Fruit fly (Drosophila melanogaster): ENCODE results near the gene CG14708.

CG14708 gene

DNA sequence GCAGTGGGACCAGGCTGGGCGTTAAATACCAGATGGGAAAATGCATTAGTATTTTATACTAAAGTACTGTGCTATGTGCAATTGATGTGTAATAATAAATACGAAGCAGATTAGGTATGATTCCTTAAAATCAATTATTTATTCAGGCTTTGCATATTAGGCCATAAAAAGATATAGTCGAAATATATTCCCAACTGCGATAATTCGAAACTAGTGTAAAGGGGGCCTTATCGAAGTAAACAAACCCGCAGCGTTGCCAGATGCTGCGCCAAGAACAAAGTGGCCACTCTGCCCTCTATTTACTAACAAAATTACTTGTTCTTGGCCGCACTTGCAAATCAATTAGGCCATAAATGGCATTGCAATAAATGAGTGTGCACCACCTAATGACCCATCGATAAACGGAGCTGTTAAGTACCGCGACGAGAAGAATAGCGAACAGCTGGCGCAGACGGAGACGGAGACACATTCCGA is 3.6 kb downstream of the CG14708 start, which contains the start of gene CG10898 (continued):
- TF ChIP-seq nmo (GFP tag; optimal IDR thresholded peaks at IDR 0.05) (peak; percentile 93), slbo (GFP tag; IDR thresholded peaks at IDR 0.05) (peak; percentile 93), al (GFP tag; IDR thresholded peaks at IDR 0.05) (peak; percentile 78), NK7.1 (GFP tag; optimal IDR thresholded peaks at IDR 0.05) (peak; percentile 65), CG15696 (tag; optimal IDR thresholded peaks at IDR 0.05) (peak; percentile 69), Xbp1 (GFP tag; optimal IDR thresholded peaks at IDR 0.05) (peak; percentile 92), tgo (GFP tag; IDR thresholded peaks at IDR 0.05) (peak; percentile 83), CG31365 (tag; optimal IDR thresholded peaks at IDR 0.05) (peak; percentile 9), CG17385 (GFP tag; optimal IDR thresholded peaks at IDR 0.05) (peak; percentile 65), croc (GFP tag; conservative IDR thresholded peaks at IDR 0.05) (peak; percentile 63), zfh1 (GFP tag; IDR thresholded peaks at IDR 0.05) (peak; percentile 87), vvl (GFP tag; IDR thresholded peaks at IDR 0.05) (peak; percentile 94), CG18476 (GFP tag; optimal IDR thresholded peaks at IDR 0.05) (peak; percentile 69), CG14667 (GFP tag; IDR thresholded peaks at IDR 0.05) (peak; percentile 78), CG32767 (GFP tag; IDR thresholded peaks at IDR 0.05) (peak; percentile 75), Tbp (GFP tag; optimal IDR thresholded peaks at IDR 0.05) (no peak), Mrtf (GFP tag; IDR thresholded peaks at IDR 0.05) (peak; percentile 79; the same call in 2 of the 3 replicates), ham (GFP tag; IDR thresholded peaks at IDR 0.05) (peak; percentile 20; the same call in 1 of the 2 replicates), CG10979 (tag; optimal IDR thresholded peaks at IDR 0.05) (peak; percentile 70), CG15269 (tag; optimal IDR thresholded peaks at IDR 0.05) (peak; percentile 82), CG8924 (tag; optimal IDR thresholded peaks at IDR 0.05) (peak; percentile 81), CG2116 (GFP tag; optimal IDR thresholded peaks at IDR 0.05) (peak; percentile 69), phol (tag; optimal IDR thresholded peaks at IDR 0.05) (peak; percentile 89), oc (tag; optimal IDR thresholded peaks at IDR 0.05) (peak; percentile 50), CG17912 (GFP tag; optimal IDR thresholded peaks at IDR 0.05) (peak; percentile 26), Ets97D (GFP tag; optimal IDR thresholded peaks at IDR 0.05) (peak; percentile 90), Dref (GFP tag; IDR thresholded peaks at IDR 0.05) (peak; percentile 50), hbn (GFP tag; IDR thresholded peaks at IDR 0.05; ENCODE audit: partially characterized antibody) (no peak), zf30C (GFP tag; optimal IDR thresholded peaks at IDR 0.05) (no peak), CHES-1-like (GFP tag; optimal IDR thresholded peaks at IDR 0.05) (peak; percentile 95), Lhr (GFP tag; optimal IDR thresholded peaks at IDR 0.05) (peak; percentile 91), lilli (GFP tag; optimal IDR thresholded peaks at IDR 0.05) (peak; percentile 91), ara (GFP tag; IDR thresholded peaks at IDR 0.05) (peak; percentile 76), Lpt (GFP tag; optimal IDR thresholded peaks at IDR 0.05) (no peak), CG15514 (GFP tag; optimal IDR thresholded peaks at IDR 0.05) (peak; percentile 80), CG8290 (GFP tag; optimal IDR thresholded peaks at IDR 0.05) (peak; percentile 89), CG8290 (tag; optimal IDR thresholded peaks at IDR 0.05) (peak in 1 of 2 experiments; percentile 89), chm (GFP tag; IDR thresholded peaks at IDR 0.05) (peak; percentile 90), HHEX (GFP tag; optimal IDR thresholded peaks at IDR 0.05) (peak; percentile 67), CG7271 (tag; optimal IDR thresholded peaks at IDR 0.05) (peak; percentile 25), crol (GFP tag; IDR thresholded peaks at IDR 0.05) (peak; percentile 39; the same call in 1 of the 2 replicates), Hmx (GFP tag; optimal IDR thresholded peaks at IDR 0.05) (peak; percentile 41), jing (GFP tag; optimal IDR thresholded peaks at IDR 0.05) (peak; percentile 68), CG12744 (GFP tag; optimal IDR thresholded peaks at IDR 0.05) (peak; percentile 80), CG14441 (GFP tag; IDR thresholded peaks at IDR 0.05) (peak; percentile 88), tio (GFP tag; optimal IDR thresholded peaks at IDR 0.05) (peak; percentile 64), Sry-β (GFP tag; optimal IDR thresholded peaks at IDR 0.05) (no peak), h (optimal IDR thresholded peaks at IDR 0.05) (no peak), CG2875 (GFP tag; optimal IDR thresholded peaks at IDR 0.05) (peak; percentile 39), odd (GFP tag; optimal IDR thresholded peaks at IDR 0.05) (peak; percentile 1), Doc2 (GFP tag; IDR thresholded peaks at IDR 0.05) (0 out of 2 replicates have a peak, but pooled peaks have one; percentile 37), CG12219 (GFP tag; optimal IDR thresholded peaks at IDR 0.05) (peak; percentile 63)
